Worm (Caenorhabditis elegans) whole organism, L4 larva: ENCODE measurements around the gene C26B9.1.

ENCODE experiments used
- F44E2.7 ChIP-seq: fragments of 200-800 bp; sonication (Bioruptor generic); IDR thresholded peaks from 2 replicates; pipeline ENCODE4 v2.1.2; 2022; ENCODE audit warnings: missing genetic modification characterization, missing compliant biosample characterization
- F49E8.2 ChIP-seq: sonication (generic microtip); optimal IDR thresholded peaks from 2 replicates; lab custom pipeline; 2016; ENCODE audit warnings: missing compliant biosample characterization, mild to moderate bottlenecking, missing genetic modification characterization, borderline replicate concordance
- T20F7.1 ChIP-seq: fragments of 200-800 bp; sonication (Bioruptor generic); optimal IDR thresholded peaks from 2 replicates; lab custom pipeline; 2018; ENCODE audit warnings: mild to moderate bottlenecking, missing genetic modification characterization, missing compliant biosample characterization
- T26A8.4 ChIP-seq: fragments of 200-800 bp; sonication (Bioruptor generic); IDR thresholded peaks from 2 replicates; pipeline ENCODE4 v1.3.6; 2022; ENCODE audit warnings: missing genetic modification characterization, missing compliant biosample characterization
- Y105C5A.15 ChIP-seq: fragments of 200-800 bp; sonication (Bioruptor generic); IDR thresholded peaks from 2 replicates; pipeline ENCODE4 v1.3.6; 2022; ENCODE audit warnings: missing genetic modification characterization, missing compliant biosample characterization
- Y5F2A.4 ChIP-seq: fragments of 200-800 bp; sonication (Bioruptor generic); optimal IDR thresholded peaks from 2 replicates; lab custom pipeline; 2018; ENCODE audit warnings: mild to moderate bottlenecking, missing genetic modification characterization, missing compliant biosample characterization
- Y75B8A.6 ChIP-seq: fragments of 200-800 bp; sonication (Bioruptor generic); IDR thresholded peaks from 2 replicates; pipeline ENCODE4 v1.3.6; 2022; ENCODE audit warnings: missing genetic modification reagents, missing genetic modification characterization, missing compliant biosample characterization
- ZK546.5 ChIP-seq, 2 experiments: sonication (generic microtip); optimal IDR thresholded peaks; 2 replicates each; lab custom pipeline; 2017; ENCODE audit warnings: missing biosample characterization in 2 of 2, missing genetic modification characterization in 2 of 2
- aha-1 ChIP-seq: fragments of 150-350 bp; peaks from one replicate; lab custom pipeline; 2014; ENCODE audit warnings: missing biosample characterization, missing genetic modification characterization
- arid-1 ChIP-seq: fragments of 200-800 bp; sonication (Bioruptor generic); conservative IDR thresholded peaks from 2 replicates; pipeline ENCODE4 v1.3.6; 2022; ENCODE audit warnings: missing genetic modification reagents, missing genetic modification characterization, missing compliant biosample characterization
- ceh-20 ChIP-seq: fragments of 200-800 bp; sonication (Bioruptor generic); IDR thresholded peaks from 2 replicates; pipeline ENCODE4 v1.3.6; 2022; ENCODE audit warnings: missing genetic modification reagents, missing genetic modification characterization, missing compliant biosample characterization
- ctbp-1 ChIP-seq: fragments of 200-800 bp; sonication (Bioruptor generic); IDR thresholded peaks from 2 replicates; pipeline ENCODE4 v1.3.6; 2022; ENCODE audit warnings: missing genetic modification reagents, missing genetic modification characterization, missing compliant biosample characterization
- daf-16 ChIP-seq, 3 experiments: sonication (generic microtip); optimal IDR thresholded peaks; 2 replicates each; lab custom pipeline; 2016 to 2017; ENCODE audit warnings: missing genetic modification characterization in 3 of 3, missing genetic modification reagents in 3 of 3, mild to moderate bottlenecking in 2 of 3, missing compliant biosample characterization in 2 of 3, missing biosample characterization in 1 of 3, moderate library complexity in 1 of 3
- daf-8 ChIP-seq: fragments of 200-800 bp; sonication (Bioruptor generic); IDR thresholded peaks from 2 replicates; pipeline ENCODE4 v1.3.6; 2022; ENCODE audit warnings: missing genetic modification characterization, missing compliant biosample characterization
- dpl-1 ChIP-seq: fragments of 150-350 bp; optimal IDR thresholded peaks from 2 replicates; lab custom pipeline; 2014; ENCODE audit warnings: missing biosample characterization, missing genetic modification reagents, missing genetic modification characterization
- dve-1 ChIP-seq: sonication (generic microtip); optimal IDR thresholded peaks from 2 replicates; lab custom pipeline; 2017; ENCODE audit warnings: antibody characterized with exemption, mild to moderate bottlenecking, missing genetic modification characterization, missing compliant biosample characterization; ENCODE audit not compliant: insufficient read depth
- egl-27 ChIP-seq: sonication (generic microtip); optimal IDR thresholded peaks from 3 replicates; lab custom pipeline; 2017; ENCODE audit warnings: missing biosample characterization, missing genetic modification reagents, missing genetic modification characterization
- egl-43 ChIP-seq: fragments of 200-800 bp; sonication (Bioruptor generic); IDR thresholded peaks from 2 replicates; pipeline ENCODE4 v1.3.6; 2022; ENCODE audit warnings: missing genetic modification reagents, missing genetic modification characterization, missing compliant biosample characterization
- hif-1 ChIP-seq, 2 experiments: sonication (generic microtip); optimal IDR thresholded peaks; 2 replicates each; lab custom pipeline; 2016 to 2017; ENCODE audit warnings: missing compliant biosample characterization in 2 of 2, missing genetic modification characterization in 2 of 2, missing genetic modification reagents in 2 of 2, missing genotype in 2 of 2, mild to moderate bottlenecking in 1 of 2
- hlh-11 ChIP-seq: fragments of 200-800 bp; sonication (Bioruptor generic); optimal IDR thresholded peaks from 2 replicates; lab custom pipeline; 2018; ENCODE audit warnings: mild to moderate bottlenecking, missing genetic modification characterization, missing compliant biosample characterization
- hlh-30 ChIP-seq: sonication (generic microtip); optimal IDR thresholded peaks from 2 replicates; lab custom pipeline; 2017; ENCODE audit warnings: antibody characterized with exemption, mild to moderate bottlenecking, missing genetic modification characterization, missing compliant biosample characterization; ENCODE audit not compliant: insufficient read depth
- jun-1 ChIP-seq: fragments of 150-350 bp; optimal IDR thresholded peaks from 2 replicates; lab custom pipeline; 2014; ENCODE audit warnings: missing biosample characterization, missing genetic modification reagents, missing genetic modification characterization
- lin-1 ChIP-seq: fragments of 200-800 bp; sonication (Bioruptor generic); IDR thresholded peaks from 2 replicates; pipeline ENCODE4 v1.3.6; 2022; ENCODE audit warnings: missing genetic modification reagents, missing genetic modification characterization, missing compliant biosample characterization
- lir-3 ChIP-seq: sonication (generic microtip); optimal IDR thresholded peaks from 2 replicates; lab custom pipeline; 2016; ENCODE audit warnings: mild to moderate bottlenecking, missing genetic modification characterization, missing compliant biosample characterization
- madf-5 ChIP-seq, 2 experiments: fragments of 200-800 bp; sonication (Bioruptor generic); IDR thresholded peaks; 2 replicates each; pipeline ENCODE4 v1.3.6; 2022; ENCODE audit warnings: missing compliant biosample characterization in 2 of 2, missing genetic modification characterization in 2 of 2
- madf-9 ChIP-seq: fragments of 200-800 bp; sonication (Bioruptor generic); conservative IDR thresholded peaks from 2 replicates; pipeline ENCODE4 v1.3.6; 2022; ENCODE audit warnings: missing genetic modification reagents, missing genetic modification characterization, missing compliant biosample characterization
- mes-2 ChIP-seq: sonication (generic microtip); optimal IDR thresholded peaks from 2 replicates; lab custom pipeline; 2016; ENCODE audit warnings: missing genotype, mild to moderate bottlenecking, missing genetic modification characterization, missing compliant biosample characterization; ENCODE audit not compliant: poor library complexity, severe bottlenecking
- mxl-2 ChIP-seq: fragments of 200-800 bp; sonication (Bioruptor generic); conservative IDR thresholded peaks from 2 replicates; pipeline ENCODE4 v1.3.6; 2022; ENCODE audit warnings: missing genetic modification reagents, missing genetic modification characterization, missing compliant biosample characterization
- nhr-11 ChIP-seq: fragments of 150-350 bp; optimal IDR thresholded peaks from 2 replicates; lab custom pipeline; 2014; ENCODE audit warnings: missing biosample characterization, missing genetic modification characterization
- nhr-237 ChIP-seq: sonication (generic microtip); optimal IDR thresholded peaks from 2 replicates; lab custom pipeline; 2017; ENCODE audit warnings: missing biosample characterization, missing genetic modification characterization
- nhr-25 ChIP-seq: sonication (generic microtip); optimal IDR thresholded peaks from 2 replicates; lab custom pipeline; 2017; ENCODE audit warnings: missing genetic modification characterization, mild to moderate bottlenecking, missing compliant biosample characterization, antibody characterized with exemption, moderate library complexity, borderline replicate concordance; ENCODE audit not compliant: insufficient read depth
- nhr-28 ChIP-seq: fragments of 150-350 bp; optimal IDR thresholded peaks from 2 replicates; lab custom pipeline; 2014; ENCODE audit warnings: missing biosample characterization, missing genetic modification characterization
- nhr-42 ChIP-seq: fragments of 200-800 bp; sonication (Bioruptor generic); IDR thresholded peaks from 2 replicates; pipeline ENCODE4 v1.3.6; 2022; ENCODE audit warnings: missing genetic modification characterization, missing compliant biosample characterization
- nhr-48 ChIP-seq: sonication (generic microtip); optimal IDR thresholded peaks from 2 replicates; lab custom pipeline; 2016; ENCODE audit warnings: mild to moderate bottlenecking, missing genetic modification characterization, missing compliant biosample characterization
- nhr-6 ChIP-seq: fragments of 150-350 bp; optimal IDR thresholded peaks from 2 replicates; lab custom pipeline; 2014; ENCODE audit warnings: missing biosample characterization, missing genetic modification characterization
- php-3 ChIP-seq: fragments of 200-800 bp; sonication (Bioruptor generic); IDR thresholded peaks from 2 replicates; pipeline ENCODE4 v1.3.6; 2022; ENCODE audit warnings: missing genetic modification reagents, missing genetic modification characterization, missing compliant biosample characterization
- pqm-1 ChIP-seq: sonication (generic microtip); optimal IDR thresholded peaks from 2 replicates; lab custom pipeline; 2017; ENCODE audit warnings: missing biosample characterization, missing genetic modification characterization
- set-16 ChIP-seq: fragments of 200-800 bp; sonication (Bioruptor generic); IDR thresholded peaks from 2 replicates; pipeline ENCODE4 v1.3.6; 2022; ENCODE audit warnings: missing genetic modification reagents, missing genetic modification characterization, missing compliant biosample characterization
- skn-1 ChIP-seq: fragments of 150-350 bp; optimal IDR thresholded peaks from 2 replicates; lab custom pipeline; 2014; ENCODE audit warnings: missing biosample characterization, missing genetic modification characterization
- tra-1 ChIP-seq: fragments of 200-800 bp; sonication (Bioruptor generic); IDR thresholded peaks from 2 replicates; pipeline ENCODE4 v1.3.6; 2022; ENCODE audit warnings: missing genetic modification reagents, missing genetic modification characterization, missing compliant biosample characterization
- unc-39 ChIP-seq: sonication (generic microtip); optimal IDR thresholded peaks from 2 replicates; lab custom pipeline; 2017; ENCODE audit warnings: missing biosample characterization, missing genetic modification characterization
- unc-62 ChIP-seq, 3 experiments: fragments of 150-350 bp in 1 of 3; sonication (generic microtip); optimal IDR thresholded peaks in 2 of 3; peaks in 1 of 3; 1 replicate in 1 of 3; 2 replicates in 2 of 3; lab custom pipeline; 2014 to 2017; ENCODE audit warnings: missing biosample characterization in 3 of 3, missing genetic modification characterization in 3 of 3, missing genetic modification reagents in 3 of 3, missing genotype in 1 of 3
- zfp-3 ChIP-seq: fragments of 200-800 bp; sonication (Bioruptor generic); conservative IDR thresholded peaks from 2 replicates; pipeline ENCODE4 v1.3.6; 2022; ENCODE audit warnings: missing genetic modification reagents, missing genetic modification characterization, missing compliant biosample characterization
- zip-2 ChIP-seq: fragments of 150-350 bp; optimal IDR thresholded peaks from 2 replicates; lab custom pipeline; 2014; ENCODE audit warnings: missing biosample characterization, missing genetic modification characterization

Gene C26B9.1

ce11 chrX:5329236-5329635, 15.2 kb upstream of the C26B9.1 start, which contains the start of gene C26B9.5 (continued):
- peak; percentile 63 for TF ChIP-seq pqm-1 (tag; lab: Kevin White, UChicago)
- TF ChIP-seq daf-8 (GFP tag; lab: Robert Waterston, UW), result no peak
- TF ChIP-seq nhr-237 (tag; lab: Kevin White, UChicago), result no peak
- TF ChIP-seq dpl-1 (GFP tag; lab: Kevin White, UChicago), result no peak
- TF ChIP-seq lir-3 (tag; lab: Kevin White, UChicago), result no peak
- TF ChIP-seq nhr-11 (tag; lab: Kevin White, UChicago), result no peak
- no peak for TF ChIP-seq daf-16 (GFP tag; optimal IDR thresholded peaks at IDR 0.05; lab: Kevin White, UChicago)
- peak; percentile 40 for TF ChIP-seq daf-16 (tag; optimal IDR thresholded peaks at IDR 0.05; lab: Kevin White, UChicago)
- TF ChIP-seq Y75B8A.6 (GFP tag; lab: Robert Waterston, UW), result no peak
- TF ChIP-seq nhr-25, result no peak
- no peak for TF ChIP-seq nhr-6 (tag; lab: Kevin White, UChicago)
- no peak for TF ChIP-seq zip-2 (tag; lab: Kevin White, UChicago)
- no peak for TF ChIP-seq madf-9 (GFP tag; lab: Robert Waterston, UW)
- TF ChIP-seq nhr-28, result peak; percentile 23
- TF ChIP-seq, all 104 proteins: peak for 5

ce11 chrX:5330765-5331164, 13.6 kb upstream of the C26B9.1 start:
- no peak for TF ChIP-seq F44E2.7 (GFP tag; lab: Robert Waterston, UW)
- peak in 1 of 2 experiments; percentile 67 for TF ChIP-seq unc-62 (GFP tag; optimal IDR thresholded peaks at IDR 0.05 in 1 of 2; lab: Kevin White, UChicago)
- TF ChIP-seq unc-62 (tag; optimal IDR thresholded peaks at IDR 0.05; lab: Kevin White, UChicago), result no peak

- TF ChIP-seq nhr-42 (no peak), egl-27 (tag; lab: Kevin White, UChicago) (no peak), ceh-20 (GFP tag; lab: Robert Waterston, UW) (no peak), php-3 (GFP tag; lab: Robert Waterston, UW) (no peak), nhr-48 (tag; lab: Kevin White, UChicago) (no peak), mes-2 (tag; lab: Kevin White, UChicago) (no peak), ctbp-1 (GFP tag; lab: Robert Waterston, UW) (no peak), dve-1 (tag; lab: Kevin White, UChicago) (no peak), T20F7.1 (GFP tag; lab: Kevin White, UChicago) (no peak), F44E2.7 (GFP tag; lab: Robert Waterston, UW) (no peak), madf-9 (GFP tag; lab: Robert Waterston, UW) (no peak), madf-5 (GFP tag; IDR thresholded peaks at IDR 0.05; lab: Robert Waterston, UW) (no peak), Y105C5A.15 (GFP tag; lab: Robert Waterston, UW) (no peak), mxl-2 (no peak), skn-1 (tag; lab: Kevin White, UChicago) (no peak)
Measured at ce11 chrX:5335368-5335767, 9.0 kb upstream of the C26B9.1 start, which contains the start of gene C26B9.6. TSS of gene C26B9.6 (minus strand) at chrX:5335468.

ce11 chrX:5336498-5336897, 7.9 kb upstream of the C26B9.1 start:
- TF ChIP-seq dpl-1 (GFP tag; lab: Kevin White, UChicago) (no peak), hlh-30 (peak; percentile 95), tra-1 (GFP tag; lab: Robert Waterston, UW) (no peak), madf-9 (GFP tag; lab: Robert Waterston, UW) (peak; percentile 37; the same call in 1 of the 2 replicates), hlh-11 (peak; percentile 89), jun-1 (tag; lab: Kevin White, UChicago) (peak; percentile 26), lin-1 (GFP tag; lab: Robert Waterston, UW) (peak; percentile 62; the same call in 1 of the 2 replicates), aha-1 (tag; lab: Kevin White, UChicago) (peak; percentile 93), T26A8.4 (GFP tag; lab: Robert Waterston, UW) (peak; percentile 59), F49E8.2 (tag; lab: Kevin White, UChicago) (no peak), zfp-3 (no peak), arid-1 (no peak), nhr-11 (tag; lab: Kevin White, UChicago) (peak; percentile 55), egl-43 (GFP tag; lab: Robert Waterston, UW) (no peak), set-16 (GFP tag; lab: Robert Waterston, UW) (no peak), hif-1 (tag; optimal IDR thresholded peaks at IDR 0.05; lab: Kevin White, UChicago) (peak in 1 of 2 experiments; percentile 77), unc-39 (tag; lab: Kevin White, UChicago) (no peak), pqm-1 (tag; lab: Kevin White, UChicago) (peak; percentile 6), Y5F2A.4 (GFP tag; lab: Kevin White, UChicago) (no peak), ZK546.5 (tag; optimal IDR thresholded peaks at IDR 0.05; lab: Kevin White, UChicago) (no peak), T20F7.1 (GFP tag; lab: Kevin White, UChicago) (no peak)
